Fruit fly (Drosophila melanogaster): ENCODE data around the gene Ubi-p63E.
A peak's percentile ranks its signal among the peaks of the same experiment; 100 is the strongest.

The Ubi-p63E gene

dm6 chr3L:3903301-3903700 lies 317 bp upstream of the Ubi-p63E start, which contains the start of gene Sc2 (continued):
- TF ChIP-seq br (GFP tag; optimal IDR thresholded peaks at IDR 0.05): no peak

dm6 chr3L:3901865-3902490 lies 1.0 kb downstream of the Ubi-p63E start:
- TF ChIP-seq psq (GFP tag; optimal IDR thresholded peaks at IDR 0.05) (peak; percentile 80), rgr (GFP tag; optimal IDR thresholded peaks at IDR 0.05) (peak; percentile 6), Hnf4 (GFP tag; optimal IDR thresholded peaks at IDR 0.05) (peak; percentile 72), Jra (GFP tag; optimal IDR thresholded peaks at IDR 0.05) (peak; percentile 56), Hr83 (GFP tag; optimal IDR thresholded peaks at IDR 0.05; ENCODE audit: poor library complexity, severe bottlenecking) (peak; percentile 29), dl (GFP tag; optimal IDR thresholded peaks at IDR 0.05; ENCODE audit: insufficient read depth in 1 of 2, partially characterized antibody in 2 of 2) (no peak), HLH106 (tag; optimal IDR thresholded peaks at IDR 0.05) (no peak), sage (GFP tag; optimal IDR thresholded peaks at IDR 0.05) (no peak)

- TF ChIP-seq jim (GFP tag; optimal IDR thresholded peaks at IDR 0.05): peak; percentile 85
- TF ChIP-seq GATAd (GFP tag; optimal IDR thresholded peaks at IDR 0.05): peak; percentile 71
- no peak for TF ChIP-seq lola (GFP tag; optimal IDR thresholded peaks at IDR 0.05)
- peak; percentile 23 for TF ChIP-seq HLH106 (tag; optimal IDR thresholded peaks at IDR 0.05)
- peak; percentile 51 for TF ChIP-seq CG32264 (GFP tag; optimal IDR thresholded peaks at IDR 0.05)
- no peak for TF ChIP-seq CrebA (GFP tag; optimal IDR thresholded peaks at IDR 0.05; ENCODE audit: borderline replicate concordance)
- peak; percentile 70 for TF ChIP-seq dsf (GFP tag; optimal IDR thresholded peaks at IDR 0.05; ENCODE audit: borderline replicate concordance)
- no peak for TF ChIP-seq Rel (GFP tag; optimal IDR thresholded peaks at IDR 0.05)
- peak; percentile 32 for TF ChIP-seq Rel (tag; optimal IDR thresholded peaks at IDR 0.05)
- no peak for TF ChIP-seq pan (optimal IDR thresholded peaks at IDR 0.05)
- TF ChIP-seq Sp1 (GFP tag; optimal IDR thresholded peaks at IDR 0.05): peak; percentile 40
- TF ChIP-seq Vsx2 (GFP tag; optimal IDR thresholded peaks at IDR 0.05; ENCODE audit: partially characterized antibody): no peak
- TF ChIP-seq dmrt93B (GFP tag; optimal IDR thresholded peaks at IDR 0.05): peak; percentile 50
- TF ChIP-seq N (GFP tag; optimal IDR thresholded peaks at IDR 0.05): no peak
- peak; percentile 64 for TF ChIP-seq CG9705 (GFP tag; optimal IDR thresholded peaks at IDR 0.05)
- peak; percentile 90 for TF ChIP-seq Hnf4 (GFP tag; optimal IDR thresholded peaks at IDR 0.05)
- no peak for TF ChIP-seq brk (GFP tag; optimal IDR thresholded peaks at IDR 0.05)
- TF ChIP-seq sv (GFP tag; optimal IDR thresholded peaks at IDR 0.05): peak; percentile 62
- TF ChIP-seq psq (GFP tag; optimal IDR thresholded peaks at IDR 0.05): peak; percentile 60
- TF ChIP-seq usp (GFP tag; optimal IDR thresholded peaks at IDR 0.05): no peak
- no peak for TF ChIP-seq Dif (GFP tag; optimal IDR thresholded peaks at IDR 0.05; ENCODE audit: partially characterized antibody)
- TF ChIP-seq dl (GFP tag; optimal IDR thresholded peaks at IDR 0.05; ENCODE audit: insufficient read depth in 1 of 2, partially characterized antibody in 2 of 2): no peak
- peak; percentile 85 for TF ChIP-seq rgr (GFP tag; optimal IDR thresholded peaks at IDR 0.05)
- TF ChIP-seq foxo (GFP tag; optimal IDR thresholded peaks at IDR 0.05): peak; percentile 21 to 67
- TF ChIP-seq Myc (optimal IDR thresholded peaks at IDR 0.05): no peak
- peak; percentile 66 for TF ChIP-seq OdsH (GFP tag; optimal IDR thresholded peaks at IDR 0.05)
- peak; percentile 64 for TF ChIP-seq ey (GFP tag; optimal IDR thresholded peaks at IDR 0.05)
- peak; percentile 28 for TF ChIP-seq woc (GFP tag; optimal IDR thresholded peaks at IDR 0.05)
- TF ChIP-seq Hr83 (GFP tag; optimal IDR thresholded peaks at IDR 0.05; ENCODE audit: poor library complexity, severe bottlenecking): peak; percentile 97
- peak; percentile 54 for TF ChIP-seq br (GFP tag; optimal IDR thresholded peaks at IDR 0.05)
- no peak for TF ChIP-seq tai (GFP tag; optimal IDR thresholded peaks at IDR 0.05)
- no peak for TF ChIP-seq Dfd (GFP tag; optimal IDR thresholded peaks at IDR 0.05)
- peak; percentile 73 for TF ChIP-seq h (GFP tag; optimal IDR thresholded peaks at IDR 0.05)
- peak; percentile 86 for TF ChIP-seq Jra (GFP tag; optimal IDR thresholded peaks at IDR 0.05)
- peak; percentile 48 for TF ChIP-seq fru (GFP tag; optimal IDR thresholded peaks at IDR 0.05)
These were observed 4.0 kb downstream of the Ubi-p63E start, which contains the start of gene Ccz1 for dm6 chr3L:3898978-3899377. Ccz1 (minus strand) TSS chr3L:3899156.

Measured in whole organism, wandering third instar larva.